Fruit fly (Drosophila melanogaster): Measurements from ENCODE around the gene Scamp.

Scamp gene

DNA sequence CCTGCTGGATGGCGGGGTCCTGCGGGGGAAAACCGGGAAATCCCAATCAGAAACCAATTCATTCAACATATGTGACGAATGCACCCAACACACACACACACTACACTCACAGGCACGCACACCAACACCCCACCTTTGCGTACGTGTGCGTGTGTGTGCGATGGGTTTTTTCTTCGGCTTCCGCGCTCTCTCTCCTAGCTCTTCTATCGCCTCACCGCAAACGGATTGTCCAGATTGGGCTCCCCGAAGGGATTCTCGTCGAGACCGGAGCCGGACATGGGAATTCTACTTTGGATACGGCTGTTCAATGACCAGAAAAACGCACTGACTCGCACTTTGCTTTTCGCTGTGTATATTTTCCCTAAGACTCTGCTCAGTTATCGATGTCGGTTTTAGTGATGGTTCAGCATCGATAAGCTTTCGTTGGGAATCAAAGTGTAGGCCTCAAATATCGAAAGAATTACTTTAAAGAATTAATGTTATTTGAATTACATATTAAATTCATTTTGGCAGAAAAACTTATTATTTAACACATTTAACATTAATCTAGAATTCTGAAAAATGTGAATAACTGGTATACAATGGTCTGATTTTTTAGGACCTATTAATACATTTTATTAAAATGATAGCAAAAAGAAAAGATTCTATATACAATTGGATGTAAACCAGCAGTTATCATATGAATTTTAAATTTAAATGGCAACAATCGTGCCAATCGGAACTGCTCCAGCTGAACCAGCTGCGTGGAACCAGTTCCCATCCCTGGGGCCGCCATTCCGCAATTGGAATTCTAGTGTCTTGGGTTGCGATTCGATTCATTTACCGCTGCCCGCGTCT, at the start of gene Scamp, which contains the start of gene Ahcy:
TSS of gene Scamp (minus strand) at position 394 of the 837 bp plus-strand sequence.
TSS of gene Ahcy (plus strand) at position 772 of the 837 bp plus-strand sequence.
- peak; percentile 28 for TF ChIP-seq lz (GFP tag; optimal IDR thresholded peaks at IDR 0.05)
- peak; percentile 54 for TF ChIP-seq Eip78C (GFP tag)
- no peak for TF ChIP-seq Ets96B (tag; optimal IDR thresholded peaks at IDR 0.05)
- TF ChIP-seq Smox (GFP tag; optimal IDR thresholded peaks at IDR 0.05) = peak; percentile 28
- TF ChIP-seq achi (GFP tag; optimal IDR thresholded peaks at IDR 0.05) = peak; percentile 4
- peak; percentile 10 for TF ChIP-seq CG16779 (tag; optimal IDR thresholded peaks at IDR 0.05)
- 0 out of 3 replicates have a peak, but pooled peaks have one; percentile 12 for TF ChIP-seq CG6163 (GFP tag; IDR thresholded peaks at IDR 0.05)
- peak; percentile 26 for TF ChIP-seq CG3919 (GFP tag; optimal IDR thresholded peaks at IDR 0.05)
- TF ChIP-seq net (GFP tag; optimal IDR thresholded peaks at IDR 0.05) = no peak
- TF ChIP-seq svp (GFP tag) = peak; percentile 41
- TF ChIP-seq CG3032 (tag; optimal IDR thresholded peaks at IDR 0.05) = no peak
- 0 out of 2 replicates have a peak, but pooled peaks have one; percentile 32 for TF ChIP-seq CG15336 (GFP tag; IDR thresholded peaks at IDR 0.05)
- TF ChIP-seq Met (GFP tag; optimal IDR thresholded peaks at IDR 0.05) = peak; percentile 45
- TF ChIP-seq Hr39 (GFP tag; optimal IDR thresholded peaks at IDR 0.05) = peak; percentile 26
- peak; percentile 26 for TF ChIP-seq pdm3 (GFP tag; optimal IDR thresholded peaks at IDR 0.05)
- no peak for TF ChIP-seq Eip93F (GFP tag; optimal IDR thresholded peaks at IDR 0.05)
- TF ChIP-seq OdsH (GFP tag; optimal IDR thresholded peaks at IDR 0.05) = peak; percentile 27
- TF ChIP-seq Hr4 (GFP tag; optimal IDR thresholded peaks at IDR 0.05) = peak; percentile 32
- no peak for TF ChIP-seq vri (GFP tag; optimal IDR thresholded peaks at IDR 0.05)
- TF ChIP-seq acj6 (GFP tag; optimal IDR thresholded peaks at IDR 0.05) = peak; percentile 12
- peak; percentile 45 for TF ChIP-seq esn (GFP tag; optimal IDR thresholded peaks at IDR 0.05)
- TF ChIP-seq CG10631 (GFP tag; optimal IDR thresholded peaks at IDR 0.05) = peak; percentile 26
- peak; percentile 26 for TF ChIP-seq Sox102F (GFP tag; optimal IDR thresholded peaks at IDR 0.05)
- peak; percentile 24 for TF ChIP-seq cyc (GFP tag; optimal IDR thresholded peaks at IDR 0.05)
- no peak for TF ChIP-seq salr (GFP tag; optimal IDR thresholded peaks at IDR 0.05)
- no peak for TF ChIP-seq fkh (GFP tag; optimal IDR thresholded peaks at IDR 0.05)
- peak; percentile 10 for TF ChIP-seq Ets21C (GFP tag; optimal IDR thresholded peaks at IDR 0.05)
- peak; percentile 30 for TF ChIP-seq Eip75B (GFP tag; optimal IDR thresholded peaks at IDR 0.05)

DNA sequence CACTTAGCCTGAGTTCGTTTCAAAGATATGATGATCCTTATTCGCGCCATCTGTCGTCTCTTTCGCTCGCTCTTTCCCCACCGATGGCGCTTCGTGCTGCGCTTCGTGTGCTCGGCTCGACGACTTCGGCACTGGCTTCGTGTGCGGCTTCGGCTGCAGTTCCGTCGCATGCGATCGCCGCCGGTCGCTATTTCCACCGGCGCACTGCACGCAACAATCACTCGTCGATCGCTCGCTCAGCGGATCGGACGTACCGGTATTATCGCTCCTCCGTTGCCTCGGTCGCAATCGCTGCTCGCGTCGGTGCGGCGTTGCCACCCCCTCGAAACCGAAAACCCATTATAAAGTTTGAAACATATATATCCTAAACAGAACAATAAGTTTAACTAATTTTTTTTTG, 49.1 kb upstream of the Scamp start:
- TF ChIP-seq Smox (GFP tag; optimal IDR thresholded peaks at IDR 0.05) = no peak
- 0 out of 3 replicates have a peak, but pooled peaks have one; percentile 14 for TF ChIP-seq CG8119 (GFP tag; IDR thresholded peaks at IDR 0.05)
- TF ChIP-seq pdm3 (GFP tag; optimal IDR thresholded peaks at IDR 0.05) = peak; percentile 14
- no peak for TF ChIP-seq Hr39 (GFP tag; optimal IDR thresholded peaks at IDR 0.05)
- no peak for TF ChIP-seq Ets21C (GFP tag; optimal IDR thresholded peaks at IDR 0.05)
- TF ChIP-seq CG32006 (GFP tag; optimal IDR thresholded peaks at IDR 0.05) = no peak
- TF ChIP-seq salr (GFP tag; optimal IDR thresholded peaks at IDR 0.05) = peak in 1 of 2 experiments; percentile 27
- TF ChIP-seq CG8319 (GFP tag; optimal IDR thresholded peaks at IDR 0.05) = no peak
- TF ChIP-seq Sox15 (GFP tag; optimal IDR thresholded peaks at IDR 0.05) = no peak
- TF ChIP-seq ss (GFP tag; optimal IDR thresholded peaks at IDR 0.05) = peak; percentile 60 to 75
- TF ChIP-seq CG6854 (GFP tag; optimal IDR thresholded peaks at IDR 0.05) = peak; percentile 7
- peak; percentile 35 for TF ChIP-seq Eip75B (GFP tag; optimal IDR thresholded peaks at IDR 0.05)
- no peak for TF ChIP-seq Eip93F (GFP tag; optimal IDR thresholded peaks at IDR 0.05)
- TF ChIP-seq CG11294 (GFP tag; IDR thresholded peaks at IDR 0.05) = no peak
- no peak for TF ChIP-seq CG10631 (GFP tag; optimal IDR thresholded peaks at IDR 0.05)
- TF ChIP-seq Met (GFP tag; optimal IDR thresholded peaks at IDR 0.05) = peak; percentile 12
- peak; percentile 42 for TF ChIP-seq CG6808 (GFP tag; optimal IDR thresholded peaks at IDR 0.05)
- no peak for TF ChIP-seq dac (GFP tag; optimal IDR thresholded peaks at IDR 0.05)
- TF ChIP-seq Gug (GFP tag; IDR thresholded peaks at IDR 0.05) = no peak
- TF ChIP-seq net (GFP tag; optimal IDR thresholded peaks at IDR 0.05) = peak; percentile 45
- TF ChIP-seq CG11762 (GFP tag; optimal IDR thresholded peaks at IDR 0.05; ENCODE audit: insufficient read depth) = no peak
- peak; percentile 9 for TF ChIP-seq CG10669 (GFP tag; optimal IDR thresholded peaks at IDR 0.05)
- TF ChIP-seq Eip78C (GFP tag) = peak; percentile 72
- TF ChIP-seq fd59A (GFP tag; optimal IDR thresholded peaks at IDR 0.05) = no peak
- TF ChIP-seq fd85E (GFP tag; optimal IDR thresholded peaks at IDR 0.05) = no peak
- no peak for TF ChIP-seq spab (GFP tag; optimal IDR thresholded peaks at IDR 0.05)
- peak; percentile 20 for TF ChIP-seq Sox14 (GFP tag; optimal IDR thresholded peaks at IDR 0.05)
- TF ChIP-seq CG3919 (GFP tag; optimal IDR thresholded peaks at IDR 0.05) = peak; percentile 62
- no peak for TF ChIP-seq CG3032 (tag; optimal IDR thresholded peaks at IDR 0.05)
- no peak for TF ChIP-seq CG7368 (GFP tag; optimal IDR thresholded peaks at IDR 0.05)
- TF ChIP-seq vri (GFP tag; optimal IDR thresholded peaks at IDR 0.05) = peak; percentile 58
- TF ChIP-seq topi (GFP tag; optimal IDR thresholded peaks at IDR 0.05) = peak; percentile 34
- no peak for TF ChIP-seq CG15336 (GFP tag; IDR thresholded peaks at IDR 0.05)

All from whole organism, prepupa.